Fruit fly (Drosophila melanogaster) whole organism, wandering third instar larva: ENCODE data around the gene Six4.

Source experiments
- Abd-B ChIP-seq: fragments of >200 bp; optimal IDR thresholded peaks from 2 replicates; lab custom pipeline; 2017; ENCODE audit warnings: missing biosample characterization, missing genetic modification characterization
- CG32264 ChIP-seq: fragments of 200-800 bp; sonication (Bioruptor generic); optimal IDR thresholded peaks from 2 replicates; lab custom pipeline; 2016; ENCODE audit warnings: missing biosample characterization, missing genetic modification characterization
- CG9705 ChIP-seq: fragments of 200-800 bp; sonication (Bioruptor generic); optimal IDR thresholded peaks from 2 replicates; lab custom pipeline; 2018; ENCODE audit warnings: missing biosample characterization, mild to moderate bottlenecking, missing genetic modification characterization
- Dfd ChIP-seq: fragments of >200 bp; optimal IDR thresholded peaks from 2 replicates; lab custom pipeline; 2017; ENCODE audit warnings: missing biosample characterization, missing genetic modification characterization
- Dif ChIP-seq: fragments of 200-275, 200-300 bp; sonication (Bioruptor generic); optimal IDR thresholded peaks from 2 replicates; lab custom pipeline; 2018; ENCODE audit warnings: missing biosample characterization, missing genetic modification characterization; ENCODE audit not compliant: partially characterized antibody
- GATAd ChIP-seq: sonication (Bioruptor generic); optimal IDR thresholded peaks from 2 replicates; lab custom pipeline; 2016; ENCODE audit warnings: missing biosample characterization, missing genetic modification characterization
- HLH106 ChIP-seq: fragments of 200-800 bp; optimal IDR thresholded peaks from 3 replicates; lab custom pipeline; 2019; ENCODE audit warnings: missing biosample characterization, mild to moderate bottlenecking, missing genetic modification characterization, moderate library complexity
- Hnf4 ChIP-seq: fragments of 200-800 bp; sonication (Bioruptor generic); optimal IDR thresholded peaks from 2 replicates; lab custom pipeline; 2016; ENCODE audit warnings: missing biosample characterization, mild to moderate bottlenecking, missing genetic modification characterization
- Hr78 ChIP-seq: fragments of >200 bp; optimal IDR thresholded peaks from 2 replicates; lab custom pipeline; 2017; ENCODE audit warnings: missing biosample characterization, missing genetic modification characterization
- Hr83 ChIP-seq: fragments of 200-300 bp; sonication (Bioruptor generic); optimal IDR thresholded peaks from 2 replicates; lab custom pipeline; 2016; ENCODE audit warnings: missing biosample characterization, mild to moderate bottlenecking, missing genetic modification characterization, moderate library complexity; ENCODE audit not compliant: poor library complexity, severe bottlenecking
- Jra ChIP-seq: sonication (Bioruptor generic); optimal IDR thresholded peaks from 2 replicates; lab custom pipeline; 2016; ENCODE audit warnings: missing biosample characterization, missing genetic modification characterization
- Myc ChIP-seq: fragments of >200 bp; optimal IDR thresholded peaks from 2 replicates; lab custom pipeline; 2017
- N ChIP-seq: fragments of >200 bp; optimal IDR thresholded peaks from 2 replicates; lab custom pipeline; 2018; ENCODE audit warnings: missing biosample characterization, missing external identifiers, missing genetic modification characterization
- OdsH ChIP-seq: fragments of 200-800 bp; sonication (Bioruptor generic); optimal IDR thresholded peaks from 2 replicates; lab custom pipeline; 2016; ENCODE audit warnings: missing biosample characterization, mild to moderate bottlenecking, missing genetic modification characterization
- Rel ChIP-seq, 2 experiments: fragments of 200-800 bp; sonication (Bioruptor generic) in 1 of 2; optimal IDR thresholded peaks; 2 replicates in 1 of 2; 3 replicates in 1 of 2; lab custom pipeline; 2016 to 2019; ENCODE audit warnings: mild to moderate bottlenecking in 2 of 2, missing biosample characterization in 2 of 2, missing genetic modification characterization in 2 of 2, moderate library complexity in 1 of 2
- br ChIP-seq: fragments of 200-800 bp; sonication (Bioruptor generic); optimal IDR thresholded peaks from 2 replicates; lab custom pipeline; 2016; ENCODE audit warnings: missing biosample characterization, missing genetic modification characterization
- brk ChIP-seq: fragments of 200-800 bp; sonication (Bioruptor generic); optimal IDR thresholded peaks from 2 replicates; lab custom pipeline; 2016; ENCODE audit warnings: missing biosample characterization, mild to moderate bottlenecking, missing genetic modification characterization
- dl ChIP-seq, 2 experiments: fragments of 175-275, 200-275 bp in 1 of 2; fragments of 200-275 bp in 1 of 2; sonication (Bioruptor generic); optimal IDR thresholded peaks; lab custom pipeline; 2018; ENCODE audit warnings: mild to moderate bottlenecking in 2 of 2, missing biosample characterization in 2 of 2, missing genetic modification characterization in 2 of 2, moderate library complexity in 2 of 2; ENCODE audit not compliant: partially characterized antibody in 2 of 2, insufficient read depth in 1 of 2
- dmrt93B ChIP-seq: fragments of 200-800 bp; sonication (Bioruptor generic); optimal IDR thresholded peaks from 2 replicates; lab custom pipeline; 2018; ENCODE audit warnings: missing biosample characterization, mild to moderate bottlenecking, missing genetic modification characterization
- ey ChIP-seq: fragments of 200-800 bp; sonication (Bioruptor generic); optimal IDR thresholded peaks from 2 replicates; lab custom pipeline; 2016; ENCODE audit warnings: missing biosample characterization, missing genetic modification characterization
- foxo ChIP-seq, 2 experiments: fragments of 200-800 bp; sonication (Bioruptor generic); optimal IDR thresholded peaks; 2 replicates in 1 of 2; 3 replicates in 1 of 2; lab custom pipeline; 2016 to 2017; ENCODE audit warnings: missing biosample characterization in 2 of 2, missing genetic modification characterization in 2 of 2
- fru ChIP-seq: fragments of 200-800 bp; sonication (Bioruptor generic); optimal IDR thresholded peaks from 3 replicates; lab custom pipeline; 2016; ENCODE audit warnings: missing biosample characterization, mild to moderate bottlenecking, missing genetic modification characterization
- h ChIP-seq: fragments of 200-800 bp; sonication (Bioruptor generic); optimal IDR thresholded peaks from 3 replicates; lab custom pipeline; 2016; ENCODE audit warnings: missing biosample characterization, mild to moderate bottlenecking, missing genetic modification characterization
- jim ChIP-seq: fragments of 175-275, 200-325 bp; sonication (Bioruptor generic); optimal IDR thresholded peaks from 2 replicates; lab custom pipeline; 2016; ENCODE audit warnings: missing biosample characterization, mild to moderate bottlenecking, missing genetic modification characterization
- lola ChIP-seq: fragments of >200 bp; optimal IDR thresholded peaks from 2 replicates; lab custom pipeline; 2017; ENCODE audit warnings: missing biosample characterization, missing genetic modification characterization
- psq ChIP-seq: fragments of 200-800 bp; sonication (Bioruptor generic); optimal IDR thresholded peaks from 3 replicates; lab custom pipeline; 2017; ENCODE audit warnings: missing biosample characterization, mild to moderate bottlenecking, missing genetic modification characterization, moderate library complexity
- rgr ChIP-seq: fragments of 200-800 bp; sonication (Bioruptor generic); optimal IDR thresholded peaks from 3 replicates; lab custom pipeline; 2016; ENCODE audit warnings: missing biosample characterization, mild to moderate bottlenecking, missing genetic modification characterization
- sage ChIP-seq: fragments of 200-800 bp; sonication (Bioruptor generic); optimal IDR thresholded peaks from 2 replicates; lab custom pipeline; 2016; ENCODE audit warnings: missing biosample characterization, mild to moderate bottlenecking, missing genetic modification characterization
- sv ChIP-seq: fragments of 200-800 bp; sonication (Bioruptor generic); optimal IDR thresholded peaks from 3 replicates; lab custom pipeline; 2016; ENCODE audit warnings: missing biosample characterization, missing genetic modification characterization
- usp ChIP-seq: fragments of >200 bp; optimal IDR thresholded peaks from 2 replicates; lab custom pipeline; 2017; ENCODE audit warnings: missing biosample characterization, missing genetic modification characterization
- woc ChIP-seq: sonication (Bioruptor generic); optimal IDR thresholded peaks from 2 replicates; lab custom pipeline; 2016; ENCODE audit warnings: missing biosample characterization, mild to moderate bottlenecking, missing genetic modification characterization

Six4 gene

DNA sequence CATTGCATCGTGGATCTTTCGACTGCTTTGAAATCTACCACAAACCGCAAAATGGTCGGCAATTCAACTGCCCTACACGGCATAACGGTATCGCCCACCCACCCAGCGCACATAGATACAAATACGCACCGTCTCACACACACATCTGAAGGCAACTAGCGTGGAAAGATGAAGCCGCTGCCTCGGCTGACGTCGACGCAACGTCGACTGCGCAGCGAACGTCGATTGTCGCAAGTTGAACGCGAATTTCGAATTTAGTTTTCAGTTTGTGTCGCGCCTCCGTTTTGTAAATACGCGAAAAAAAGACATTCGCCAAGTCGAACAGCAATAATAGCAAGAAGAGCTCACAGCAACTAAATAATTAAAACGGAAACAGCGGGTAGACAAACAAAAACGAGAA, 35.4 kb upstream of the Six4 start:
- TF ChIP-seq dmrt93B (GFP tag; lab: Kevin White, UChicago) (no peak), foxo (GFP tag; optimal IDR thresholded peaks at IDR 0.05; lab: Kevin White, UChicago) (no peak), GATAd (GFP tag; lab: Kevin White, UChicago) (no peak), Myc (lab: Kevin White, UChicago) (no peak), ey (GFP tag; lab: Kevin White, UChicago) (no peak), Dif (GFP tag; lab: Kevin White, UChicago) (no peak), woc (no peak)
- TF ChIP-seq, all 38 proteins: peak for 0

DNA sequence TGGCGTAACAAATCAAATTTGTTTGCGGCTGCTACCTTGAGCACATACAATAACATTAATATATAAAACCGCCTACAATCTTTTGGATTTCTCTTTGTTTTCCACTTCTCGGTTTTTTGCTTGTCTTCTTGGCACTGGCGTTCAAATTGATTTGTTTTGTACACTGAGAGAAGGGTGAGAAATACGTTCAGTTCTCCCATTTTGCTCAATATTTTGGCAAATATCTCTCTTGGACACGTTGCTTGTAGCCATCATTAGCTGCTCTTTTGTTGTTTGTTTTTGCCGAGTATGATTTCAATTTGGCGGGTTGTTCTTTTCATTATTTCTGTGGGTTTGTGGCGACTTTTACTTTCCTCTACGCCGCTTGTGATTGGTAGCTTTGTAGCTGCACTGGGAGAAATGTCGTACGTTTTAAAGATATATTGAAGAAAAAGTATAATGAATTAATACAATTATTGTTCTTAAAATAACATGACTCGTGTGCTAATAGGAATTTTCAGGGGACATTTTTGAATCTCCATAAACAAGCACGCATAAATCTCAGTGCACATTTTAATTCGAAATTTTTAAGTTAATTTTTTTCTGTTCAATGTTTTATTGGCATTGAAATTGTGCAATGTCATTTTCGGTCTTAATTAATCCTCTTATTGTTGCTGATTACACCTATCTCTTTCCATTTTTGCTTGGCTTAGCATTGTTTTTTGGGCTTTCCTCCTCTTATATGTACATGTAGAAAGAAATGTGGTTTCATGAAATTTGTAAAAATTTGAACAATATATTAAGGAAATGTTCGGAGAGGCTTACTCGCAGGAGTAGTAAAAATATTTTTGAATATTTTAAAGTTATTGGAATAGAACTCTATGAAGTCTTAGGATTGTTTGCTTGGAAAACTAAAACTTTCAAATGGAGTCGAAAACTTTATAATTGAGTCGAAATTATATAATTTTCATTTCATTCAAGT, 34.7 kb upstream of the Six4 start:
- TF ChIP-seq jim (GFP tag; lab: Kevin White, UChicago) (no peak), foxo (GFP tag; optimal IDR thresholded peaks at IDR 0.05; lab: Kevin White, UChicago) (peak; percentile 13 to 64), fru (GFP tag; lab: Kevin White, UChicago) (peak; percentile 39), CG32264 (GFP tag; lab: Kevin White, UChicago) (no peak), Abd-B (GFP tag; lab: Kevin White, UChicago) (no peak), rgr (GFP tag; lab: Kevin White, UChicago) (peak; percentile 62), HLH106 (tag; lab: Kevin White, UChicago) (peak; percentile 56), psq (peak; percentile 36), Jra (no peak), dmrt93B (GFP tag; lab: Kevin White, UChicago) (peak; percentile 40), brk (GFP tag; lab: Kevin White, UChicago) (no peak), Hr83 (GFP tag; lab: Kevin White, UChicago) (no peak), ey (GFP tag; lab: Kevin White, UChicago) (peak; percentile 38), lola (GFP tag; lab: Kevin White, UChicago) (no peak), sv (GFP tag; lab: Kevin White, UChicago) (no peak), N (GFP tag; lab: Kevin White, UChicago) (no peak), Hnf4 (no peak), CG9705 (GFP tag; lab: Kevin White, UChicago) (no peak), Rel (GFP tag; optimal IDR thresholded peaks at IDR 0.05; lab: Kevin White, UChicago) (no peak), Rel (tag; optimal IDR thresholded peaks at IDR 0.05; lab: Kevin White, UChicago) (no peak), usp (GFP tag; lab: Kevin White, UChicago) (no peak), br (GFP tag; lab: Kevin White, UChicago) (peak; percentile 32), sage (GFP tag; lab: Kevin White, UChicago) (peak; percentile 48), dl (GFP tag; optimal IDR thresholded peaks at IDR 0.05; lab: Kevin White, UChicago; ENCODE audit: insufficient read depth in 1 of 2, partially characterized antibody in 2 of 2) (peak in 1 of 2 experiments; percentile 13), OdsH (GFP tag; lab: Kevin White, UChicago) (peak; percentile 54), GATAd (GFP tag; lab: Kevin White, UChicago) (no peak), Dif (GFP tag; lab: Kevin White, UChicago) (no peak), h (GFP tag; lab: Kevin White, UChicago) (peak; percentile 66)

DNA sequence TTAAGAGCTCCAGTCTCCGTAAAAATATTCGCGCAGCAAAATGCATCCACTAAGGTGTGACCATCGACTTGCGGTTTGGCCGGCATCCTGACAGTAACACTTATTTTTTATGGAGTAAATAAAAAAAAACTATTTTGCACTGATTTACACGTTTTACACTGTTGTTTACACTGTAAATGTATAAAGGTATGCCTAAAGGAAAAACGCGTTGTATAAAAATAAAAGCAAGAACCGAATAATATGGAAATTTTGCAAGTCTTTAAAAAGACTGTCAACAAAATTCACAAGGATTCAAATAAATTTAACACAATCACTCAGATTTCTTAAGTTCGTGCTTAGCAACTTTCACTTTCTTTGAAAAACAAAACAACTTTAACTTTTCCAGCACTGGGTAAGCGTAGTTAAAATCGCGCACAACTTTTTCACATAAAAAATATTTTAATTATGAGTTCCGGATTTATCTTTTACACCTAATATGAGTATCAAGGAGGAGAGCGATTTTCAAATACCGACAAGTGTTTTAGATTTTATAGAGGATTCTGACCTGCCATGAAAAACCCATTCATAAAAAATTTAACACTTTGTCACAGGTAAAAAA, 30.7 kb upstream of the Six4 start:
- TF ChIP-seq Rel (GFP tag; optimal IDR thresholded peaks at IDR 0.05; lab: Kevin White, UChicago): no peak
- no peak for TF ChIP-seq Rel (tag; optimal IDR thresholded peaks at IDR 0.05; lab: Kevin White, UChicago)
- TF ChIP-seq sage (GFP tag; lab: Kevin White, UChicago): peak; percentile 71
- peak; percentile 88 for TF ChIP-seq lola (GFP tag; lab: Kevin White, UChicago)
- no peak for TF ChIP-seq Hr78 (GFP tag; lab: Kevin White, UChicago)
- peak in 1 of 2 experiments; percentile 39 for TF ChIP-seq dl (GFP tag; optimal IDR thresholded peaks at IDR 0.05; lab: Kevin White, UChicago; ENCODE audit: insufficient read depth in 1 of 2, partially characterized antibody in 2 of 2)
- TF ChIP-seq psq: no peak
- no peak for TF ChIP-seq Myc (lab: Kevin White, UChicago)
- TF ChIP-seq foxo (GFP tag; optimal IDR thresholded peaks at IDR 0.05; lab: Kevin White, UChicago): no peak
- peak; percentile 98 for TF ChIP-seq Dfd (GFP tag; lab: Kevin White, UChicago)
